Fruit fly (Drosophila melanogaster): Measurements from ENCODE around the gene CG17776.

CG17776 gene

dm6 chrX:2184563-2184962, at the start of gene CG17776, which contains the start of gene Nmd3 (continued):
- TF ChIP-seq z (GFP tag; IDR thresholded peaks at IDR 0.05) (no peak), lab (GFP tag; optimal IDR thresholded peaks at IDR 0.05) (no peak), E2f2 (GFP tag; IDR thresholded peaks at IDR 0.05) (peak; percentile 46; the same call in 1 of the 2 replicates), CG9215 (GFP tag; IDR thresholded peaks at IDR 0.05) (no peak), Hr51 (GFP tag; optimal IDR thresholded peaks at IDR 0.05) (no peak), esg (GFP tag; conservative IDR thresholded peaks at IDR 0.05) (no peak), hbn (GFP tag; IDR thresholded peaks at IDR 0.05; ENCODE audit: partially characterized antibody) (peak; percentile 63), CG2120 (GFP tag; optimal IDR thresholded peaks at IDR 0.05) (peak; percentile 35), nmo (GFP tag; optimal IDR thresholded peaks at IDR 0.05) (peak; percentile 39), Ets65A (GFP tag) (no peak), Drgx (GFP tag; IDR thresholded peaks at IDR 0.05) (no peak), CG32767 (GFP tag; IDR thresholded peaks at IDR 0.05) (no peak), mam (GFP tag; optimal IDR thresholded peaks at IDR 0.05) (no peak), twi (tag; optimal IDR thresholded peaks at IDR 0.05) (peak; percentile 3), CG6791 (GFP tag; IDR thresholded peaks at IDR 0.05; ENCODE audit: partially characterized antibody) (peak; percentile 60; the same call in 2 of the 3 replicates), unc-4 (GFP tag; IDR thresholded peaks at IDR 0.05; ENCODE audit: partially characterized antibody) (peak; percentile 69), Sin3A (optimal IDR thresholded peaks at IDR 0.05) (peak; percentile 60), CG12659 (GFP tag; optimal IDR thresholded peaks at IDR 0.05) (peak; percentile 33), HmgD (GFP tag; optimal IDR thresholded peaks at IDR 0.05) (no peak), Side (GFP tag; optimal IDR thresholded peaks at IDR 0.05) (peak; percentile 11), ro (GFP tag; IDR thresholded peaks at IDR 0.05) (no peak), Asciz (GFP tag; optimal IDR thresholded peaks at IDR 0.05) (no peak), cg (GFP tag; optimal IDR thresholded peaks at IDR 0.05) (peak; percentile 3), CG13624 (GFP tag; optimal IDR thresholded peaks at IDR 0.05) (peak; percentile 46), sens-2 (GFP tag; IDR thresholded peaks at IDR 0.05) (no peak)

- TF ChIP-seq twi (tag; optimal IDR thresholded peaks at IDR 0.05) (peak; percentile 78), her (GFP tag; optimal IDR thresholded peaks at IDR 0.05) (peak; percentile 62), Nf-YA (GFP tag; IDR thresholded peaks at IDR 0.05) (peak; percentile 59), pita (GFP tag; optimal IDR thresholded peaks at IDR 0.05) (no peak), CG33557 (GFP tag; optimal IDR thresholded peaks at IDR 0.05) (peak; percentile 91), tap (tag; optimal IDR thresholded peaks at IDR 0.05) (peak; percentile 90), zf30C (GFP tag; optimal IDR thresholded peaks at IDR 0.05) (no peak), nerfin-1 (tag; optimal IDR thresholded peaks at IDR 0.05) (peak; percentile 86), CG4328 (GFP tag; optimal IDR thresholded peaks at IDR 0.05) (peak; percentile 91), tx (GFP tag; optimal IDR thresholded peaks at IDR 0.05) (peak; percentile 64), sisA (GFP tag; IDR thresholded peaks at IDR 0.05) (peak; percentile 79), ems (GFP tag; optimal IDR thresholded peaks at IDR 0.05) (peak; percentile 77), CG1024 (GFP tag; IDR thresholded peaks at IDR 0.05) (peak; percentile 40), CG11560 (tag; IDR thresholded peaks at IDR 0.05) (peak; percentile 57; the same call in 1 of the 3 replicates), Sox100B (GFP tag; optimal IDR thresholded peaks at IDR 0.05) (peak; percentile 90), ap (GFP tag; IDR thresholded peaks at IDR 0.05) (peak; percentile 75), C15 (GFP tag; IDR thresholded peaks at IDR 0.05) (peak; percentile 75; the same call in 2 of the 3 replicates), Opbp (GFP tag; IDR thresholded peaks at IDR 0.05; ENCODE audit: partially characterized antibody) (no peak), grn (GFP tag; optimal IDR thresholded peaks at IDR 0.05) (peak; percentile 34), vvl (GFP tag; IDR thresholded peaks at IDR 0.05) (peak; percentile 90), CG15073 (GFP tag; optimal IDR thresholded peaks at IDR 0.05) (peak; percentile 63), dimm (GFP tag; IDR thresholded peaks at IDR 0.05) (peak; percentile 42; the same call in 1 of the 2 replicates), CG16863 (GFP tag; optimal IDR thresholded peaks at IDR 0.05) (peak; percentile 77), gem (tag; optimal IDR thresholded peaks at IDR 0.05) (peak; percentile 95), CG8924 (tag; optimal IDR thresholded peaks at IDR 0.05) (peak; percentile 94), emc (GFP tag; optimal IDR thresholded peaks at IDR 0.05) (peak; percentile 66)
These were observed 49.4 kb upstream of the CG17776 start for dm6 chrX:2134965-2135758.
